Fruit fly (Drosophila melanogaster) whole organism, larva: ENCODE data around the gene CG31086.

ENCODE experiments used
- noc ChIP-seq: fragments of 200-800 bp; sonication (Bioruptor generic); optimal IDR thresholded peaks from 3 replicates; lab custom pipeline; 2019; ENCODE audit warnings: missing biosample characterization, mild to moderate bottlenecking, missing genetic modification characterization, moderate library complexity

Gene CG31086

dm6 chr3R:26235034-26235433 is 50.0 kb downstream of the CG31086 start:
- TF ChIP-seq noc (tag; lab: Kevin White, UChicago), result peak; percentile 26
